Worm (Caenorhabditis elegans) whole organism, L4 larva: ENCODE measurements around the gene nmat-1.

Experiments used
- D1046.2 ChIP-seq: fragments of 200-800 bp; sonication (Bioruptor generic); IDR thresholded peaks from 2 replicates; pipeline ENCODE4 v1.3.6; 2022; ENCODE audit warnings: missing genetic modification characterization, missing compliant biosample characterization
- F26F4.8 ChIP-seq: fragments of 200-800 bp; sonication (Bioruptor generic); conservative IDR thresholded peaks from 2 replicates; pipeline ENCODE4 v1.3.6; 2022; ENCODE audit warnings: missing genetic modification characterization, missing compliant biosample characterization
- T26A8.4 ChIP-seq: fragments of 200-800 bp; sonication (Bioruptor generic); IDR thresholded peaks from 2 replicates; pipeline ENCODE4 v1.3.6; 2022; ENCODE audit warnings: missing genetic modification characterization, missing compliant biosample characterization
- Y105C5A.15 ChIP-seq: fragments of 200-800 bp; sonication (Bioruptor generic); IDR thresholded peaks from 2 replicates; pipeline ENCODE4 v1.3.6; 2022; ENCODE audit warnings: missing genetic modification characterization, missing compliant biosample characterization
- Y48G9A.11 ChIP-seq: fragments of 200-800 bp; sonication (Bioruptor generic); IDR thresholded peaks from 2 replicates; pipeline ENCODE4 v1.3.6; 2022; ENCODE audit warnings: missing genetic modification reagents, missing genetic modification characterization, missing compliant biosample characterization
- Y75B8A.6 ChIP-seq: fragments of 200-800 bp; sonication (Bioruptor generic); IDR thresholded peaks from 2 replicates; pipeline ENCODE4 v1.3.6; 2022; ENCODE audit warnings: missing genetic modification reagents, missing genetic modification characterization, missing compliant biosample characterization
- ZK337.2 ChIP-seq: fragments of 200-800 bp; sonication (Bioruptor generic); IDR thresholded peaks from 2 replicates; pipeline ENCODE4 v1.3.6; 2022; ENCODE audit warnings: missing genetic modification reagents, missing genetic modification characterization, missing compliant biosample characterization
- aha-1 ChIP-seq: fragments of 150-350 bp; peaks from one replicate; lab custom pipeline; 2014; ENCODE audit warnings: missing biosample characterization, missing genetic modification characterization
- arid-1 ChIP-seq: fragments of 200-800 bp; sonication (Bioruptor generic); conservative IDR thresholded peaks from 2 replicates; pipeline ENCODE4 v1.3.6; 2022; ENCODE audit warnings: missing genetic modification reagents, missing genetic modification characterization, missing compliant biosample characterization
- ctbp-1 ChIP-seq: fragments of 200-800 bp; sonication (Bioruptor generic); IDR thresholded peaks from 2 replicates; pipeline ENCODE4 v1.3.6; 2022; ENCODE audit warnings: missing genetic modification reagents, missing genetic modification characterization, missing compliant biosample characterization
- daf-16 ChIP-seq, 3 experiments: sonication (generic microtip); optimal IDR thresholded peaks; 2 replicates each; lab custom pipeline; 2016 to 2017; ENCODE audit warnings: missing genetic modification characterization in 3 of 3, missing genetic modification reagents in 3 of 3, mild to moderate bottlenecking in 2 of 3, missing compliant biosample characterization in 2 of 3, missing biosample characterization in 1 of 3, moderate library complexity in 1 of 3
- daf-19 ChIP-seq: fragments of 200-800 bp; sonication (Bioruptor generic); conservative IDR thresholded peaks from 2 replicates; pipeline ENCODE4 v1.3.6; 2022; ENCODE audit warnings: missing genetic modification characterization, missing compliant biosample characterization
- daf-8 ChIP-seq: fragments of 200-800 bp; sonication (Bioruptor generic); IDR thresholded peaks from 2 replicates; pipeline ENCODE4 v1.3.6; 2022; ENCODE audit warnings: missing genetic modification characterization, missing compliant biosample characterization
- dmd-6 ChIP-seq: fragments of 200-800 bp; sonication (Bioruptor generic); IDR thresholded peaks from 2 replicates; pipeline ENCODE4 v1.3.6; 2022; ENCODE audit warnings: missing genetic modification reagents, missing genetic modification characterization, missing compliant biosample characterization
- dmd-8 ChIP-seq: fragments of 200-800 bp; sonication (Bioruptor generic); IDR thresholded peaks from 2 replicates; pipeline ENCODE4 v1.3.6; 2022; ENCODE audit warnings: missing genetic modification characterization, missing compliant biosample characterization
- dmd-9 ChIP-seq: fragments of 200-800 bp; sonication (Bioruptor generic); IDR thresholded peaks from 2 replicates; pipeline ENCODE4 v1.3.6; 2022; ENCODE audit warnings: missing genetic modification reagents, missing genetic modification characterization, missing compliant biosample characterization
- dve-1 ChIP-seq: sonication (generic microtip); optimal IDR thresholded peaks from 2 replicates; lab custom pipeline; 2017; ENCODE audit warnings: antibody characterized with exemption, mild to moderate bottlenecking, missing genetic modification characterization, missing compliant biosample characterization; ENCODE audit not compliant: insufficient read depth
- egl-43 ChIP-seq: fragments of 200-800 bp; sonication (Bioruptor generic); IDR thresholded peaks from 2 replicates; pipeline ENCODE4 v1.3.6; 2022; ENCODE audit warnings: missing genetic modification reagents, missing genetic modification characterization, missing compliant biosample characterization
- hlh-11 ChIP-seq: fragments of 200-800 bp; sonication (Bioruptor generic); optimal IDR thresholded peaks from 2 replicates; lab custom pipeline; 2018; ENCODE audit warnings: mild to moderate bottlenecking, missing genetic modification characterization, missing compliant biosample characterization
- hlh-30 ChIP-seq: sonication (generic microtip); optimal IDR thresholded peaks from 2 replicates; lab custom pipeline; 2017; ENCODE audit warnings: antibody characterized with exemption, mild to moderate bottlenecking, missing genetic modification characterization, missing compliant biosample characterization; ENCODE audit not compliant: insufficient read depth
- jun-1 ChIP-seq: fragments of 150-350 bp; optimal IDR thresholded peaks from 2 replicates; lab custom pipeline; 2014; ENCODE audit warnings: missing biosample characterization, missing genetic modification reagents, missing genetic modification characterization
- lim-7 ChIP-seq: fragments of 200-800 bp; sonication (Bioruptor generic); IDR thresholded peaks from 2 replicates; pipeline ENCODE4 v1.3.6; 2022; ENCODE audit warnings: missing genetic modification characterization, missing compliant biosample characterization
- lin-1 ChIP-seq: fragments of 200-800 bp; sonication (Bioruptor generic); IDR thresholded peaks from 2 replicates; pipeline ENCODE4 v1.3.6; 2022; ENCODE audit warnings: missing genetic modification reagents, missing genetic modification characterization, missing compliant biosample characterization
- lin-13 ChIP-seq: fragments of 150-350 bp; optimal IDR thresholded peaks from 2 replicates; lab custom pipeline; 2014; ENCODE audit warnings: missing biosample characterization, missing genetic modification reagents, missing genetic modification characterization
- lin-29 ChIP-seq: fragments of 200-800 bp; sonication (Bioruptor generic); IDR thresholded peaks from 2 replicates; pipeline ENCODE4 v1.3.6; 2022; ENCODE audit warnings: missing genetic modification reagents, missing genetic modification characterization, missing compliant biosample characterization
- madf-5 ChIP-seq, 2 experiments: fragments of 200-800 bp; sonication (Bioruptor generic); IDR thresholded peaks; 2 replicates each; pipeline ENCODE4 v1.3.6; 2022; ENCODE audit warnings: missing compliant biosample characterization in 2 of 2, missing genetic modification characterization in 2 of 2
- madf-9 ChIP-seq: fragments of 200-800 bp; sonication (Bioruptor generic); conservative IDR thresholded peaks from 2 replicates; pipeline ENCODE4 v1.3.6; 2022; ENCODE audit warnings: missing genetic modification reagents, missing genetic modification characterization, missing compliant biosample characterization
- mdt-29 ChIP-seq: fragments of 200-800 bp; sonication (Bioruptor generic); IDR thresholded peaks from 2 replicates; pipeline ENCODE4 v1.3.6; 2022; ENCODE audit warnings: missing genetic modification reagents, missing genetic modification characterization, missing compliant biosample characterization
- mes-2 ChIP-seq: sonication (generic microtip); optimal IDR thresholded peaks from 2 replicates; lab custom pipeline; 2016; ENCODE audit warnings: missing genotype, mild to moderate bottlenecking, missing genetic modification characterization, missing compliant biosample characterization; ENCODE audit not compliant: poor library complexity, severe bottlenecking
- mxl-2 ChIP-seq: fragments of 200-800 bp; sonication (Bioruptor generic); conservative IDR thresholded peaks from 2 replicates; pipeline ENCODE4 v1.3.6; 2022; ENCODE audit warnings: missing genetic modification reagents, missing genetic modification characterization, missing compliant biosample characterization
- nhr-41 ChIP-seq: fragments of 200-800 bp; sonication (Bioruptor generic); IDR thresholded peaks from 2 replicates; pipeline ENCODE4 v1.3.6; 2022; ENCODE audit warnings: missing genetic modification reagents, missing genetic modification characterization, missing compliant biosample characterization
- nhr-48 ChIP-seq: sonication (generic microtip); optimal IDR thresholded peaks from 2 replicates; lab custom pipeline; 2016; ENCODE audit warnings: mild to moderate bottlenecking, missing genetic modification characterization, missing compliant biosample characterization
- pha-4 ChIP-seq, 2 experiments: fragments of 150-350 bp in 1 of 2; fragments of 200-800 bp in 1 of 2; sonication (Bioruptor generic) in 1 of 2; IDR thresholded peaks in 1 of 2; optimal IDR thresholded peaks in 1 of 2; 2 replicates each; pipeline versions ENCODE4 v1.3.6 to Lab custom; 2014 to 2022; ENCODE audit warnings: missing genetic modification characterization in 2 of 2, missing genetic modification reagents in 2 of 2, missing biosample characterization in 1 of 2, missing compliant biosample characterization in 1 of 2
- php-3 ChIP-seq: fragments of 200-800 bp; sonication (Bioruptor generic); IDR thresholded peaks from 2 replicates; pipeline ENCODE4 v1.3.6; 2022; ENCODE audit warnings: missing genetic modification reagents, missing genetic modification characterization, missing compliant biosample characterization
- skn-1 ChIP-seq: fragments of 150-350 bp; optimal IDR thresholded peaks from 2 replicates; lab custom pipeline; 2014; ENCODE audit warnings: missing biosample characterization, missing genetic modification characterization
- snpc-1.2 ChIP-seq: fragments of 200-800 bp; sonication (Bioruptor generic); IDR thresholded peaks from 2 replicates; pipeline ENCODE4 v1.3.6; 2022; ENCODE audit warnings: missing genetic modification reagents, missing genetic modification characterization, missing compliant biosample characterization
- tra-1 ChIP-seq: fragments of 200-800 bp; sonication (Bioruptor generic); IDR thresholded peaks from 2 replicates; pipeline ENCODE4 v1.3.6; 2022; ENCODE audit warnings: missing genetic modification reagents, missing genetic modification characterization, missing compliant biosample characterization
- unc-130 ChIP-seq: sonication (generic microtip); optimal IDR thresholded peaks from 2 replicates; lab custom pipeline; 2016; ENCODE audit warnings: missing genetic modification reagents, missing genetic modification characterization, missing compliant biosample characterization
- vab-7 ChIP-seq: fragments of 200-800 bp; sonication (Bioruptor generic); IDR thresholded peaks from 2 replicates; pipeline ENCODE4 v1.3.6; 2022; ENCODE audit warnings: missing genetic modification reagents, missing genetic modification characterization, missing compliant biosample characterization
- zfp-3 ChIP-seq: fragments of 200-800 bp; sonication (Bioruptor generic); conservative IDR thresholded peaks from 2 replicates; pipeline ENCODE4 v1.3.6; 2022; ENCODE audit warnings: missing genetic modification reagents, missing genetic modification characterization, missing compliant biosample characterization

nmat-1 gene

ce11 chrX:11994484-11994883, 23.4 kb downstream of the nmat-1 start, which contains the start of gene C49F5.7:
C49F5.7 (plus strand) TSS chrX:11994784.
- TF ChIP-seq hlh-30 (tag; lab: Kevin White, UChicago) (peak; percentile 14), nhr-48 (tag; lab: Kevin White, UChicago) (no peak), mxl-2 (GFP tag; lab: Robert Waterston, UW) (no peak), daf-16 (GFP tag; optimal IDR thresholded peaks at IDR 0.05; lab: Kevin White, UChicago) (no peak), daf-16 (tag; optimal IDR thresholded peaks at IDR 0.05; lab: Kevin White, UChicago) (peak; percentile 8)

ce11 chrX:11993327-11993726, 24.5 kb downstream of the nmat-1 start:
- TF ChIP-seq skn-1 (tag; lab: Kevin White, UChicago) (no peak), mes-2 (tag; lab: Kevin White, UChicago) (peak; percentile 48), Y48G9A.11 (GFP tag; lab: Robert Waterston, UW) (no peak), vab-7 (GFP tag; lab: Robert Waterston, UW) (peak; percentile 53; the same call in 1 of the 2 replicates), pha-4 (GFP tag; IDR thresholded peaks at IDR 0.05; lab: Robert Waterston, UW) (peak; percentile 60), pha-4 (tag; optimal IDR thresholded peaks at IDR 0.05; lab: Kevin White, UChicago) (no peak), dmd-6 (GFP tag; lab: Robert Waterston, UW) (0 out of 2 replicates have a peak, but pooled peaks have one; percentile 10), ctbp-1 (GFP tag; lab: Robert Waterston, UW) (0 out of 2 replicates have a peak, but pooled peaks have one; percentile 21), madf-5 (GFP tag; IDR thresholded peaks at IDR 0.05; lab: Robert Waterston, UW) (0 out of 4 replicates have a peak, but pooled peaks have one; percentile 6 to 8), Y105C5A.15 (GFP tag; lab: Robert Waterston, UW) (no peak), mxl-2 (GFP tag; lab: Robert Waterston, UW) (no peak), dmd-8 (GFP tag; lab: Robert Waterston, UW) (peak; percentile 68; the same call in 1 of the 2 replicates), daf-16 (GFP tag; optimal IDR thresholded peaks at IDR 0.05; lab: Kevin White, UChicago) (peak in 1 of 2 experiments; percentile 18), daf-16 (tag; optimal IDR thresholded peaks at IDR 0.05; lab: Kevin White, UChicago) (peak; percentile 73), dmd-9 (GFP tag; lab: Robert Waterston, UW) (peak; percentile 57; the same call in 1 of the 2 replicates), php-3 (0 out of 2 replicates have a peak, but pooled peaks have one; percentile 8), tra-1 (GFP tag; lab: Robert Waterston, UW) (0 out of 2 replicates have a peak, but pooled peaks have one; percentile 24), jun-1 (no peak), lin-1 (GFP tag; lab: Robert Waterston, UW) (0 out of 2 replicates have a peak, but pooled peaks have one; percentile 31), zfp-3 (GFP tag; lab: Robert Waterston, UW) (0 out of 2 replicates have a peak, but pooled peaks have one; percentile 46), F26F4.8 (no peak), daf-19 (GFP tag; lab: Robert Waterston, UW) (peak; percentile 43; the same call in 1 of the 2 replicates), lin-13 (GFP tag; lab: Kevin White, UChicago) (peak; percentile 10), daf-8 (no peak), lin-29 (GFP tag; lab: Robert Waterston, UW) (0 out of 2 replicates have a peak, but pooled peaks have one; percentile 34), arid-1 (GFP tag; lab: Robert Waterston, UW) (peak; percentile 64), aha-1 (tag; lab: Kevin White, UChicago) (peak; percentile 17), mdt-29 (GFP tag; lab: Robert Waterston, UW) (0 out of 2 replicates have a peak, but pooled peaks have one; percentile 22), egl-43 (GFP tag; lab: Robert Waterston, UW) (0 out of 2 replicates have a peak, but pooled peaks have one; percentile 63), lim-7 (GFP tag; lab: Robert Waterston, UW) (peak; percentile 68), nhr-41 (GFP tag; lab: Robert Waterston, UW) (peak; percentile 49; the same call in 1 of the 2 replicates), D1046.2 (GFP tag; lab: Robert Waterston, UW) (0 out of 2 replicates have a peak, but pooled peaks have one; percentile 64), unc-130 (no peak), ZK337.2 (GFP tag; lab: Robert Waterston, UW) (peak; percentile 28; the same call in 1 of the 2 replicates), hlh-11 (peak; percentile 4), Y75B8A.6 (GFP tag; lab: Robert Waterston, UW) (0 out of 2 replicates have a peak, but pooled peaks have one; percentile 29), dve-1 (tag; lab: Kevin White, UChicago) (peak; percentile 11), snpc-1.2 (GFP tag; lab: Robert Waterston, UW) (peak; percentile 79), madf-9 (GFP tag; lab: Robert Waterston, UW) (0 out of 2 replicates have a peak, but pooled peaks have one; percentile 18), T26A8.4 (peak; percentile 42; the same call in 1 of the 2 replicates)
